Worm (Caenorhabditis elegans) whole organism, late embryonic: Measurements from ENCODE around the gene fbxa-43.

Source experiments
- ama-1 ChIP-seq: fragments of 150-350 bp; optimal IDR thresholded peaks from 2 replicates; lab custom pipeline; 2014
- unc-55 ChIP-seq: sonication (generic microtip); optimal IDR thresholded peaks from 2 replicates; lab custom pipeline; 2017; ENCODE audit warnings: missing biosample characterization, missing genetic modification reagents, missing genetic modification characterization

ce11 chrIII:2265986-2266701, 7.4 kb upstream of the fbxa-43 start, which contains the start of gene fbxa-9:
- TF ChIP-seq ama-1 (lab: Kevin White, UChicago) (no peak), unc-55 (GFP tag; lab: Kevin White, UChicago) (no peak)
